Worm (Caenorhabditis elegans) whole organism, L4 larva: ENCODE measurements around the gene srsx-15.

Source experiments
- Y48G9A.11 ChIP-seq: fragments of 200-800 bp; sonication (Bioruptor generic); IDR thresholded peaks from 2 replicates; pipeline ENCODE4 v1.3.6; 2022; ENCODE audit warnings: missing genetic modification reagents, missing genetic modification characterization, missing compliant biosample characterization
- ama-1 ChIP-seq: fragments of 150-350 bp; optimal IDR thresholded peaks from 2 replicates; lab custom pipeline; 2014; ENCODE audit warnings: inconsistent platforms, mixed read lengths
- ceh-62 ChIP-seq: sonication (generic microtip); optimal IDR thresholded peaks from 2 replicates; lab custom pipeline; 2017; ENCODE audit warnings: missing biosample characterization, missing genetic modification characterization
- fkh-10 ChIP-seq: fragments of 150-350 bp; optimal IDR thresholded peaks from 2 replicates; lab custom pipeline; 2014; ENCODE audit warnings: missing biosample characterization, missing genetic modification reagents, missing genetic modification characterization
- lir-3 ChIP-seq: sonication (generic microtip); optimal IDR thresholded peaks from 2 replicates; lab custom pipeline; 2016; ENCODE audit warnings: mild to moderate bottlenecking, missing genetic modification characterization, missing compliant biosample characterization
- ztf-11 ChIP-seq: fragments of 150-350 bp; optimal IDR thresholded peaks from 2 replicates; lab custom pipeline; 2014; ENCODE audit warnings: missing biosample characterization, missing genetic modification characterization
- ztf-7 ChIP-seq: fragments of 150-350 bp; optimal IDR thresholded peaks from 2 replicates; lab custom pipeline; 2014; ENCODE audit warnings: missing biosample characterization, missing genetic modification characterization

ce11 chrIV:5572693-5573092 is 50.9 kb downstream of the srsx-15 start:
- TF ChIP-seq Y48G9A.11 (GFP tag; lab: Robert Waterston, UW) (no peak), ama-1 (no peak), ztf-7 (tag; lab: Kevin White, UChicago) (no peak), lir-3 (tag; lab: Kevin White, UChicago) (no peak), ceh-62 (no peak), fkh-10 (GFP tag; lab: Kevin White, UChicago) (no peak), ztf-11 (tag; lab: Kevin White, UChicago) (no peak)
